Worm (Caenorhabditis elegans) whole organism, L3 larva: Measurements from ENCODE around the gene phf-32.

ENCODE experiments used
- R02D3.7 ChIP-seq: fragments of 150-350 bp; optimal IDR thresholded peaks from 2 replicates; lab custom pipeline; 2014; ENCODE audit warnings: missing biosample characterization, missing genetic modification characterization
- ZK546.5 ChIP-seq: sonication (generic microtip); optimal IDR thresholded peaks from 2 replicates; lab custom pipeline; 2017; ENCODE audit warnings: missing biosample characterization, missing genetic modification characterization
- ceh-16 ChIP-seq: sonication (generic microtip); optimal IDR thresholded peaks from 2 replicates; lab custom pipeline; 2017; ENCODE audit warnings: missing biosample characterization, missing genetic modification characterization
- ceh-28 ChIP-seq: fragments of 150-350 bp; optimal IDR thresholded peaks from 2 replicates; lab custom pipeline; 2014; ENCODE audit warnings: missing biosample characterization, missing genetic modification reagents, missing genetic modification characterization
- ceh-82 ChIP-seq: fragments of 150-350 bp; optimal IDR thresholded peaks from 2 replicates; lab custom pipeline; 2014; ENCODE audit warnings: missing biosample characterization, missing genetic modification characterization
- ceh-9 ChIP-seq: sonication (generic microtip); optimal IDR thresholded peaks from 2 replicates; lab custom pipeline; 2018; ENCODE audit warnings: missing biosample characterization, missing genetic modification characterization
- daf-12 ChIP-seq: fragments of 150-350 bp; optimal IDR thresholded peaks from 2 replicates; lab custom pipeline; 2014; ENCODE audit warnings: missing biosample characterization, missing genetic modification reagents, missing genetic modification characterization
- egl-27 ChIP-seq: sonication (generic microtip); optimal IDR thresholded peaks from 4 replicates; lab custom pipeline; 2017; ENCODE audit warnings: missing biosample characterization, missing genetic modification reagents, missing genetic modification characterization
- egl-5 ChIP-seq: fragments of 150-350 bp; optimal IDR thresholded peaks from 2 replicates; lab custom pipeline; 2017; ENCODE audit warnings: missing biosample characterization, missing genetic modification reagents, missing genetic modification characterization, inconsistent platforms
- elt-1 ChIP-seq: fragments of 150-350 bp; optimal IDR thresholded peaks from 2 replicates; lab custom pipeline; 2014; ENCODE audit warnings: missing biosample characterization, missing genetic modification characterization
- elt-2 ChIP-seq: sonication (generic microtip); optimal IDR thresholded peaks from 2 replicates; lab custom pipeline; 2016; ENCODE audit warnings: missing genetic modification reagents, mild to moderate bottlenecking, missing genetic modification characterization, missing compliant biosample characterization
- elt-3 ChIP-seq, 3 experiments: fragments of 150-350 bp in 1 of 3; sonication (generic microtip) in 2 of 3; optimal IDR thresholded peaks; 2 replicates in 2 of 3; 4 replicates in 1 of 3; lab custom pipeline; 2014 to 2017; ENCODE audit warnings: missing biosample characterization in 3 of 3, missing genetic modification characterization in 3 of 3
- eor-1 ChIP-seq, 2 experiments: fragments of 150-350 bp; optimal IDR thresholded peaks; 2 replicates each; lab custom pipeline; 2014 to 2018; ENCODE audit warnings: missing biosample characterization in 2 of 2, missing genetic modification characterization in 2 of 2
- fkh-10 ChIP-seq: sonication (generic microtip); optimal IDR thresholded peaks from 2 replicates; lab custom pipeline; 2017; ENCODE audit warnings: missing biosample characterization, missing genetic modification reagents, missing genetic modification characterization
- fkh-2 ChIP-seq: fragments of 150-350 bp; optimal IDR thresholded peaks from 2 replicates; lab custom pipeline; 2014; ENCODE audit warnings: missing biosample characterization, missing genetic modification reagents, missing genetic modification characterization
- fos-1 ChIP-seq: fragments of 150-350 bp; optimal IDR thresholded peaks from 2 replicates; lab custom pipeline; 2014; ENCODE audit warnings: missing biosample characterization, missing genetic modification characterization
- hmg-11 ChIP-seq: sonication (generic microtip); optimal IDR thresholded peaks from 2 replicates; lab custom pipeline; 2016; ENCODE audit warnings: missing genetic modification characterization, missing compliant biosample characterization
- jun-1 ChIP-seq: fragments of 150-350 bp; optimal IDR thresholded peaks from 2 replicates; lab custom pipeline; 2014; ENCODE audit warnings: missing biosample characterization, missing genetic modification reagents, missing genetic modification characterization
- lin-15B ChIP-seq: fragments of 150-350 bp; optimal IDR thresholded peaks from 2 replicates; lab custom pipeline; 2014; ENCODE audit warnings: missing biosample characterization, missing genetic modification characterization
- lin-39 ChIP-seq: fragments of 150-350 bp; optimal IDR thresholded peaks from 2 replicates; lab custom pipeline; 2018; ENCODE audit warnings: missing biosample characterization, missing genetic modification reagents, missing genetic modification characterization
- mdl-1 ChIP-seq: fragments of 150-350 bp; optimal IDR thresholded peaks from 2 replicates; lab custom pipeline; 2014; ENCODE audit warnings: missing biosample characterization, missing genetic modification characterization
- mml-1 ChIP-seq: fragments of 150-350 bp; sonication (generic microtip); optimal IDR thresholded peaks from 3 replicates; lab custom pipeline; 2014; ENCODE audit warnings: missing biosample characterization, missing genetic modification characterization
- nfya-1 ChIP-seq: sonication (generic microtip); optimal IDR thresholded peaks from 2 replicates; lab custom pipeline; 2017; ENCODE audit warnings: missing genetic modification characterization, mild to moderate bottlenecking, missing compliant biosample characterization, antibody characterized with exemption, moderate library complexity; ENCODE audit not compliant: insufficient read depth
- nhr-12 ChIP-seq: fragments of 150-350 bp; optimal IDR thresholded peaks from 2 replicates; lab custom pipeline; 2014; ENCODE audit warnings: missing biosample characterization, missing genetic modification characterization
- nhr-23 ChIP-seq: fragments of 150-350 bp; optimal IDR thresholded peaks from 2 replicates; lab custom pipeline; 2014; ENCODE audit warnings: missing biosample characterization, missing genetic modification reagents, missing genetic modification characterization
- nhr-28 ChIP-seq: fragments of 150-350 bp; optimal IDR thresholded peaks from 2 replicates; lab custom pipeline; 2014; ENCODE audit warnings: missing biosample characterization, missing genetic modification characterization
- nhr-43 ChIP-seq: sonication (generic microtip); optimal IDR thresholded peaks from 2 replicates; lab custom pipeline; 2016; ENCODE audit warnings: mild to moderate bottlenecking, missing genetic modification characterization, missing compliant biosample characterization; ENCODE audit not compliant: poor library complexity, severe bottlenecking
- nhr-67 ChIP-seq: fragments of 150-350 bp; optimal IDR thresholded peaks from 2 replicates; lab custom pipeline; 2014; ENCODE audit warnings: missing biosample characterization, missing genetic modification characterization
- nhr-76 ChIP-seq: fragments of 150-350 bp; sonication (generic microtip); optimal IDR thresholded peaks from 5 replicates; lab custom pipeline; 2014; ENCODE audit warnings: missing biosample characterization, missing genetic modification characterization
- pha-4 ChIP-seq: fragments of 150-350 bp; optimal IDR thresholded peaks from 2 replicates; lab custom pipeline; 2014; ENCODE audit warnings: missing biosample characterization, missing genetic modification reagents, missing genetic modification characterization
- sea-2 ChIP-seq: fragments of 150-350 bp; sonication (generic microtip); optimal IDR thresholded peaks from 4 replicates; lab custom pipeline; 2014; ENCODE audit warnings: missing biosample characterization, missing genetic modification reagents, missing genetic modification characterization
- skn-1 ChIP-seq: fragments of 150-350 bp; optimal IDR thresholded peaks from 2 replicates; lab custom pipeline; 2014; ENCODE audit warnings: missing biosample characterization, missing genetic modification characterization
- snpc-4 ChIP-seq: fragments of 150-350 bp; optimal IDR thresholded peaks from 2 replicates; lab custom pipeline; 2014; ENCODE audit warnings: missing biosample characterization, missing genetic modification characterization
- tbx-2 ChIP-seq: sonication (generic microtip); optimal IDR thresholded peaks from 2 replicates; lab custom pipeline; 2016; ENCODE audit warnings: mild to moderate bottlenecking, missing genetic modification characterization, missing compliant biosample characterization
- unc-39 ChIP-seq: sonication (generic microtip); optimal IDR thresholded peaks from 4 replicates; lab custom pipeline; 2017; ENCODE audit warnings: missing biosample characterization, missing genetic modification characterization
- unc-62 ChIP-seq: fragments of 150-350 bp; sonication (generic microtip); optimal IDR thresholded peaks from 4 replicates; lab custom pipeline; 2014; ENCODE audit warnings: missing biosample characterization, missing genetic modification reagents, missing genetic modification characterization
- ztf-4 ChIP-seq: fragments of 150-350 bp; optimal IDR thresholded peaks from 2 replicates; lab custom pipeline; 2014; ENCODE audit warnings: missing biosample characterization, missing genetic modification characterization

Gene phf-32

DNA sequence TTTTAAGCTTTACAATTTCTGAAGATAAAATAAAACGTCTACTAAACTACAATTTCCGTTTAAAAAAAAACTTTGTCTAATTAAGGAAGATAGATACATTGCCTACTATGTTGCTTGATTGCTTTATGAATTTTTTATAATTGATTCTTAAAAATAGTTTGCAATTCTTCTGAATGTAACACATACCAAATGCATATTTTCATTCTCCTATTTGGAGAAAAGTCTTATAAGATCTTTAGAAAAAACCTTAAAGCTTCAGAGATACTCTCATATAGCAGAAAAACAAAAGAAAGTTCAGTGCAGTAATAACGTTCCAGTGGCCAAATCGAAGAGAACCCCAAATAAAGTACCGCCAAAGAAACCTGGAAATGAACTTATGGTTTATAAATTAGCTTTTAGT, at the start of gene phf-32:
Gene phf-32, plus strand, starts transcription at position 301 of the 400 bp plus-strand sequence.
- TF ChIP-seq lin-15B (tag; lab: Kevin White, UChicago), result no peak
- TF ChIP-seq nhr-43 (tag; lab: Kevin White, UChicago), result no peak
- no peak for TF ChIP-seq unc-39
- TF ChIP-seq eor-1 (tag; optimal IDR thresholded peaks at IDR 0.05; lab: Kevin White, UChicago), result no peak
- no peak for TF ChIP-seq ceh-16
- no peak for TF ChIP-seq hmg-11 (tag; lab: Kevin White, UChicago)
- no peak for TF ChIP-seq daf-12 (tag; lab: Kevin White, UChicago)
- TF ChIP-seq R02D3.7, result no peak
- TF ChIP-seq pha-4 (tag; lab: Kevin White, UChicago), result no peak
- no peak for TF ChIP-seq ceh-28 (tag; lab: Kevin White, UChicago)
- no peak for TF ChIP-seq lin-39 (tag; lab: Kevin White, UChicago)
- TF ChIP-seq ceh-82 (tag; lab: Kevin White, UChicago), result no peak
- TF ChIP-seq ztf-4, result no peak
- no peak for TF ChIP-seq egl-27 (tag; lab: Kevin White, UChicago)
- no peak for TF ChIP-seq nhr-28 (tag; lab: Kevin White, UChicago)
- no peak for TF ChIP-seq unc-62 (GFP tag; lab: Kevin White, UChicago)
- no peak for TF ChIP-seq elt-1 (tag; lab: Kevin White, UChicago)
- no peak for TF ChIP-seq mdl-1 (tag; lab: Kevin White, UChicago)
- TF ChIP-seq snpc-4 (tag; lab: Kevin White, UChicago), result no peak
- no peak for TF ChIP-seq mml-1

- no peak for TF ChIP-seq mml-1
- TF ChIP-seq fkh-2, result no peak
Observed at ce11 chrX:12260381-12260931, 46.2 kb upstream of the phf-32 start, which contains the start of gene E01G6.1. TSS of gene E01G6.1 (plus strand) at chrX:12260881.

DNA sequence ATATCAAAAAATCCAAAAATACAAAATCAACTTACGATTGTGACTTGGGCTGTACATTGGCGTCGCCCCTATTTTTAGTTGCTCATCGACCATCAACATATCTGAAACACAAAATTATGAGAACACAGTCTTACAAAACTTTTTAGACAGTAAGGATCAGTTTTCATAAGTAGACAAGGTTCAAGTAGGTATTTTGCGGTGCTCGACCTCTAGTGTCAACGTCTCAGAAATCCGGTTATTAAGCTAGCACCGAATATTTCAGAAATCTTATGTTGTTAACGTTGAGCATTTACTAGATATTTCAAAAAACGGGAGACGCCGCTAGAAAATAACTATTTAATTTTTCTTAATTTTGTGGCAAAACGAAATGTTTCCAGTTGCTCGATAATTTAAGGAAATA, 35.8 kb upstream of the phf-32 start, which contains the start of gene otpl-8:
Gene otpl-8, minus strand, starts transcription at position 101 of the 400 bp plus-strand sequence.
- no peak for TF ChIP-seq nfya-1 (tag; lab: Kevin White, UChicago)
- no peak for TF ChIP-seq nhr-12 (tag; lab: Kevin White, UChicago)
- no peak for TF ChIP-seq nhr-67
- TF ChIP-seq unc-62 (GFP tag; lab: Kevin White, UChicago), result no peak
- TF ChIP-seq tbx-2, result no peak
- no peak for TF ChIP-seq lin-15B (tag; lab: Kevin White, UChicago)
- no peak for TF ChIP-seq fkh-10 (GFP tag; lab: Kevin White, UChicago)
- TF ChIP-seq egl-5 (tag; lab: Kevin White, UChicago), result no peak
- no peak for TF ChIP-seq ztf-4
- TF ChIP-seq ZK546.5 (tag; lab: Kevin White, UChicago), result no peak
- TF ChIP-seq R02D3.7, result no peak
- TF ChIP-seq sea-2 (GFP tag; lab: Kevin White, UChicago), result no peak
- TF ChIP-seq fkh-2, result no peak
- TF ChIP-seq elt-2 (tag; lab: Kevin White, UChicago), result no peak
- no peak for TF ChIP-seq fos-1 (tag; lab: Kevin White, UChicago)
- no peak for TF ChIP-seq ceh-28 (tag; lab: Kevin White, UChicago)

DNA sequence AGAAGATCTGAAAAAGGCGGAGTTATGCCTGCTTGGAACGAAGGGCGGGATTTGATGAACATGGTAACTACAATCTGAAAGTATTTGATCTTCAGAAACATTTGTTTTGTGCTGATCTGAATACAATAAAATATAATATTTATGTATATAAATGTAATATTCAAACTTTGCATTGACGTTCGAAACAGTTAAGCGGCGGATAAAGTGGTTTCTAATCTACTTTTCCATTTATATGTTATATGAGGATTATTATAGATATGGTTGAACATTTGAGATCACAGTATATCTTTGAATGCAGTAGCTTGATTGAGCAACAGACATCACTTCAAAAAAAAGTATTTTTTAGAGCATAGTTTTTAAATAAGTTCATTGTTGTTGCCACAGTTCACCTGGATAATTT, 32.8 kb upstream of the phf-32 start, which contains the start of gene H19J13.2:
Gene H19J13.2, minus strand, starts transcription at position 101 of the 400 bp plus-strand sequence.
- TF ChIP-seq pha-4 (tag; lab: Kevin White, UChicago) (no peak), nhr-76 (tag; lab: Kevin White, UChicago) (no peak), ceh-9 (tag; lab: Kevin White, UChicago) (no peak), elt-3 (tag; optimal IDR thresholded peaks at IDR 0.05; lab: Kevin White, UChicago) (no peak), ceh-16 (no peak), unc-62 (GFP tag; lab: Kevin White, UChicago) (no peak), eor-1 (tag; optimal IDR thresholded peaks at IDR 0.05; lab: Kevin White, UChicago) (no peak), elt-1 (tag; lab: Kevin White, UChicago) (no peak)

DNA sequence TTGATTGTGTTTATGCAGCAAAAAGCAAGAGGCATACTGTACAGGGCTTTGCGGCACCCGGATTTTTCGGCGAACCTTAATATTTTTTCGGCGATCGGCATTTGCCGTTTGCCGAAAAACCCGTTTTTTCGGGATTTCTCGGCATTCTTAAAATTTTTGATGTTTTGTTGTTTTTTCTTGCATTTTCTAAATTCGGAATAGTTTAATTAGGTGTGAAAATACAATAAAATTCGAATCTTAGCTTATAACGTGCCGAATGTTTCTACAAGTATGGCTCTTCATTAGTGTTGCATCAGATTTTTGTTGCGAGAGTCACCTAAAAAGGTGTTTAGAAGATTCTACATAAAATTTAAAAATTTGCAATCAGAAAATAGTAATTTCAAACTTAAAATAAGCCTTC, 31.1 kb upstream of the phf-32 start, which contains the start of gene C04B4.6:
Gene C04B4.6, minus strand, starts transcription at position 101 of the 400 bp plus-strand sequence.
- no peak for TF ChIP-seq ceh-28 (tag; lab: Kevin White, UChicago)
- no peak for TF ChIP-seq ceh-82 (tag; lab: Kevin White, UChicago)
- no peak for TF ChIP-seq eor-1 (tag; optimal IDR thresholded peaks at IDR 0.05; lab: Kevin White, UChicago)
- no peak for TF ChIP-seq jun-1 (tag; lab: Kevin White, UChicago)
- TF ChIP-seq nhr-12 (tag; lab: Kevin White, UChicago), result no peak
- TF ChIP-seq skn-1 (tag; lab: Kevin White, UChicago), result no peak
- TF ChIP-seq mml-1, result no peak
- no peak for TF ChIP-seq fkh-2
- no peak for TF ChIP-seq lin-15B (tag; lab: Kevin White, UChicago)
- no peak for TF ChIP-seq hmg-11 (tag; lab: Kevin White, UChicago)
- TF ChIP-seq nhr-23 (tag; lab: Kevin White, UChicago), result no peak
